Worm (Caenorhabditis elegans) whole organism, L3 larva: Measurements from ENCODE around the gene spr-3.

Experiments used
- R02D3.7 ChIP-seq: fragments of 150-350 bp; optimal IDR thresholded peaks from 2 replicates; lab custom pipeline; 2014; ENCODE audit warnings: missing biosample characterization, missing genetic modification characterization
- lin-39 ChIP-seq: fragments of 150-350 bp; optimal IDR thresholded peaks from 2 replicates; lab custom pipeline; 2018; ENCODE audit warnings: missing biosample characterization, missing genetic modification reagents, missing genetic modification characterization

- no peak for TF ChIP-seq lin-39
- TF ChIP-seq R02D3.7 (tag; lab: Kevin White, UChicago): no peak
Observed at ce11 chrX:4523315-4523714, 9.4 kb downstream of the spr-3 start.
